Worm (Caenorhabditis elegans) whole organism, young adult: ENCODE measurements around the gene sucl-1.

Experiments
- F33H1.4 ChIP-seq: fragments of 200-800 bp; sonication (Bioruptor generic); IDR thresholded peaks from 2 replicates; pipeline ENCODE4 v1.3.6; 2022; ENCODE audit warnings: missing genetic modification reagents, missing genetic modification characterization, missing compliant biosample characterization
- cebp-1 ChIP-seq, 2 experiments: fragments of 200-800 bp in 1 of 2; sonication (Bioruptor generic) in 1 of 2; sonication (generic microtip) in 1 of 2; IDR thresholded peaks in 1 of 2; optimal IDR thresholded peaks in 1 of 2; 2 replicates each; pipeline versions ENCODE4 v1.3.6 to Lab custom; 2017 to 2022; ENCODE audit warnings: missing compliant biosample characterization in 2 of 2, missing genetic modification characterization in 2 of 2, mild to moderate bottlenecking in 1 of 2, missing genetic modification reagents in 1 of 2, moderate library complexity in 1 of 2
- mcd-1 ChIP-seq: fragments of 200-800 bp; sonication (Bioruptor generic); IDR thresholded peaks from 2 replicates; pipeline ENCODE4 v1.3.6; 2022; ENCODE audit warnings: missing genetic modification reagents, missing genetic modification characterization, missing compliant biosample characterization
- snpc-4 ChIP-seq, 5 experiments: fragments of 150-350 bp in 1 of 5; sonication (generic microtip) in 4 of 5; optimal IDR thresholded peaks; 2 replicates each; lab custom pipeline; 2014 to 2018; ENCODE audit warnings: missing genetic modification characterization in 5 of 5, missing biosample characterization in 3 of 5, antibody characterized with exemption in 2 of 5, mild to moderate bottlenecking in 2 of 5, missing compliant biosample characterization in 2 of 5, missing genotype in 2 of 5, moderate library complexity in 2 of 5, missing genetic modification reagents in 1 of 5

- no peak for TF ChIP-seq cebp-1 (GFP tag; IDR thresholded peaks at IDR 0.05; lab: Robert Waterston, UW)
- no peak for TF ChIP-seq cebp-1 (tag; optimal IDR thresholded peaks at IDR 0.05; lab: Kevin White, UChicago)
- no peak for TF ChIP-seq snpc-4 (GFP tag; optimal IDR thresholded peaks at IDR 0.05; lab: Kevin White, UChicago)
- TF ChIP-seq snpc-4 (tag; optimal IDR thresholded peaks at IDR 0.05; lab: Kevin White, UChicago), result no peak
- TF ChIP-seq F33H1.4 (GFP tag; lab: Robert Waterston, UW), result no peak
- TF ChIP-seq mcd-1 (GFP tag; lab: Robert Waterston, UW), result no peak
Observed at ce11 chrX:14737623-14738022, 16.2 kb upstream of the sucl-1 start.
